Fruit fly (Drosophila melanogaster) ovary, adult (tissue): Measurements from ENCODE around the gene rho-5.

Experiments
- CG17801 ChIP-seq: fragments of 200-800 bp; optimal IDR thresholded peaks from 2 replicates; lab custom pipeline; 2019; ENCODE audit warnings: missing biosample characterization, mild to moderate bottlenecking, missing genetic modification characterization, moderate library complexity; ENCODE audit not compliant: partially characterized antibody

The rho-5 gene

DNA sequence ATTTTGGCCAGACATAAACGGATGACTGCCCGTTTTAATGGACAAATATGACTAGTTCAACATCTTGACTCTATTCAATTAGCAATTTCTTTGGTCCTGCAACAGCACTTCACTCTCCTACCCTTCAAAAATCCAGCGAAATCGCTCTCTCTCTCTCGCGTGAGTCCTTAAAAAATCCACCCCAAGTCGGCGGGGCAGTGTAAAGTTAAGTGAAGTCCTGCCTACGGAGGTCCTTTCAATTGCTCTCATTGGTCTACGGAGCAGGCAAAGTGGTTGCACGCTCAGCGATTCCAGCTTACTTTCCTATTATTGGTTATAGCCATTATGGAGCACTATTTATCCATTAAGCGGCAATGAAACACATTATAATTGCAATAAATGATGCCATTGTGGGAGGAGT is 19.8 kb downstream of the rho-5 start, which contains the start of gene CG34367:
Gene CG34367 (minus strand): TSS at position 35 of the 400 bp plus-strand sequence.
- no peak for TF ChIP-seq CG17801 (GFP tag; lab: Kevin White, UChicago)

DNA sequence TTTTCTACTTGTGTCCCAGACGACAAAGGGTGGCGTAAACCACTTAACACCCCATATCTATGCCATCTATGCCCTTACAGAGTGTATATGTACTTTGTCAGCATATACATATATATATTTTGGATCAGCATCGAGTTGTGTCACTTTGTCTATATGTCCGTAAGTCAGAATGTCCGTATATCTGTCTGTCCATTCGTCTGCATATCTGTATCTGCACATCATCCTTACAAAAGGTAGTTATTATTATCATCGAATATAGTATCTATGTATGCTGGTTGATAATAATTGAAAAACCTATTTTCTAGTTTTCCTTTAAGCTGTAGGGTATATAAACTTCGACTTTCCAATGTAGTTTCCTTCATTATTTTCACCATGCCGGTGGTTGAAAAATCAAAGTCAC is 22.6 kb downstream of the rho-5 start:
- no peak for TF ChIP-seq CG17801 (GFP tag; lab: Kevin White, UChicago)

DNA sequence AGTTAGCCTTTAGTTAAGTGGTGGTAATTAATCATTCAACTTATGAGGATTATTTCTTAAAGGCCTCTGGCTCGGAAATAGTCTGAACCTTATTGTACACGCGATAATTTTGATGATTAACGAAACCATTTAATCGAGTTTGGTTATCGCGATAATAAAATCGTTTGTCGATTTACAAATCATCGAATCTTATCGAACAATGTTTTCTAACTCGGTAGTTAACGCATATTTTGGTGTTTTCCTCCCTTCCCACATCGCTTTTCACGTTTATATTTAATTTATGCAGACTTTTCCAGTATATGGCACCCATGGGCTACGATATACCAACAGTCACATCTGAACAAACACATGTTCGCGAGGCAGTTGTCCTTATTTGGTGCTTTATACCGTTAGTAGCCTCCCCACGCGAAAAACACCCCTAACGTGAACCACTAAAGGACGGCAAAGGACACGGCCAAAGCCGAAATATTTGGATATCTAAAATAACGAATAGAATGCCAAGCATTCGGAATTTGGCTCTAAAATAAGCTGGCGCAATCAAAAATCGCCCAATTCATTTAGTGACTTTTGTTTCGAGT is 29.6 kb downstream of the rho-5 start, which contains the start of gene Frmd5:
Gene Frmd5 (plus strand): TSS at position 414 of the 578 bp plus-strand sequence.
- no peak for TF ChIP-seq CG17801 (GFP tag; lab: Kevin White, UChicago)

DNA sequence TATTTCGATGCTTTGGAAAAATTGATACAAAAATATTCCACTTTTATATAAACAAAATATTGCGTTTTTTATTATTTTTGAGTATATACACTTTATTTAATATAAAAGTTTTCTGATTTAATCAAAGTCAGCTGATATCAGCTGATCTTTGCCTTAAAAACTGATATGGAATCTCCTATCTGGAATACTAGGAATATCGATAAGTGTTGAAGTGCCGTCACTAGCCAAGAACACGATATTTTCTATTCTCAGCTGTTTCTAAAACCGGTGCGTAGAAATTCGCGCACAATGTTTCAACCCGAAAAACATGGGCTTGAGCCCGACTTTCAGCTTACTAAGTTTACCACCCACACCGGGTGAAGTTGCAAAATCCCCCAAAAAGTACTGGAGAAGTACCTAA is 31.2 kb downstream of the rho-5 start, which contains the start of gene Sps2:
Gene Sps2 (plus strand): TSS at position 124 of the 400 bp plus-strand sequence.
- peak; percentile 33 for TF ChIP-seq CG17801 (GFP tag; lab: Kevin White, UChicago)

DNA sequence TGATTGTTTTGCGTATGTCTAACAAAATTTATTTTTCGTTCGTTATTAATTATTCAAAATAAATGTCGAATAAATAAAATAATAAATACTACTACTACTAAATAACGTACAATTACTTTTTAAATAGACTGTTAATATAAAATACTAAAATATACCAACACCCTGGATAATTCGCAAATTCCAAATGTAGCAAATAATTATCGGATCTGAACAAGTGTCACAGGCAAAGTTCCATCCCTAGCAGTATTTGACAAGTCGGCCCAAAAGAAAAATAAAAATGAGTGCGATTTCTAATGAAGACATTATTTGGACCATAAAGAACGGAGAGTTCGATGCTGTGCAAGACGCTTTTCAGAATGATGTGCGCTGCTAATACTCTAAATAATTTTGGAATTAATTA is 32.3 kb downstream of the rho-5 start, which contains the start of gene CG31715:
Gene CG31715 (plus strand): TSS at position 212 of the 400 bp plus-strand sequence.
- peak; percentile 33 for TF ChIP-seq CG17801 (GFP tag; lab: Kevin White, UChicago)

DNA sequence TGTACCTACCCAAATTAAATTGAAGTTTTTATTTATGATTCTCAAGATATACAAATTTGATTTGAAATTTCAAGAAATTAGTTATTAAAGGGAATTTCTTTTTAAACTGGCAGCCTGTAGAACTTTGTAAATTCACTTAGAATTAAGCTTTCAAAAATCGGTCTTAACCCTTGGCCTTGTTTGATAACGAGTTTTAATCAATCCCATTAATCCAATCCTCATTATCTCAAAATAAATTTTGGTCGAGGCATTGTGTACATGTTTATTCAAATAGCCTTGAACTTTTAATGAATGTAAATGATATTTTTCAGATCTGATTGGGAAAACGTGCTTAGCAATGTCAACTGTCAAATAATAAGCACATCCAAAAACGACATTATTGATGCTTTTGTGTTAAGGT is 33.9 kb downstream of the rho-5 start:
- TF ChIP-seq CG17801 (GFP tag; lab: Kevin White, UChicago), result no peak

DNA sequence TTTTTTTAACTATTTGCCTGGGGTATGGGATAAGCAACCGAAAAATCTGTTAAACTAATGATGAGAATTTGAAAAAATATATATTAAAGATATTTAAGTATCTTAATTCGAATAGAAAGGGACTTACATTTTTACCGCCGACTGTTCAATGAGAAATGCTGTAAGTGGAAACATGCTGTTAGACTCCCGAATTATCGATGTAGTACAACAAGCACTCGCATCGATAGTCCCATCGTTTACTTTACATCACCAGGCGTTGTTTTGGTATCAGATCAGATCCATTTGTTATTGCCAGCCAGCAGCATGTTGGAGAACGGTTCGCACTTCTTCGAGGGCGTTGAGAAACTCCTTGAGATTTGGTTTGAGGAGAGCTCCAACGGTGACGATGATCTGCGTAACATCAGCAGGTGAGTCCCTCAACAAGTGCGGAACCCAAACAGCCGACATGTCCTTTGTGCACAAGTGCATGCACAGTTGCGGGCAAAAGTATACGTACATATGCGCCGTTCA is 34.4 kb downstream of the rho-5 start, which contains the start of gene SamDC:
Gene SamDC (plus strand): TSS at position 246 of the 510 bp plus-strand sequence.
- TF ChIP-seq CG17801 (GFP tag; lab: Kevin White, UChicago), result peak; percentile 54

DNA sequence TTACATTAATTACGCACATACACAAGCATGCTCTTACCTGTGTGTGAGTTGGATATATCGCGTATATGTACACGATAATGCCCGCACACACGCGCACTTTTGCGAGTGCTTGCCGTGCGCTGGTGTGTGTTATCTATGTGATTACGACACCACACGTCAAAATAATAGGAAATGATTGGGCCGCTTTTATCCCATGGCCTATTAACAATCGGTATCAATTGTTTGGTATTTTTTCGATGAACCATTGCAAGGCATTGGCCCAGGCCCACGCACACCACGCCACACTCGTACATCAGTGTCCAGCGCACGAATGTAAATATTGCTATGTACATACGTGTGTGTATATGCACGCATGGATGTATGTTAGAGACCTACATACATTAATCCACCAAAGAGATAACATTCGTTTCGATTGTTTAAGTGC is 38.8 kb downstream of the rho-5 start:
- peak; percentile 46 for TF ChIP-seq CG17801 (GFP tag; lab: Kevin White, UChicago)

DNA sequence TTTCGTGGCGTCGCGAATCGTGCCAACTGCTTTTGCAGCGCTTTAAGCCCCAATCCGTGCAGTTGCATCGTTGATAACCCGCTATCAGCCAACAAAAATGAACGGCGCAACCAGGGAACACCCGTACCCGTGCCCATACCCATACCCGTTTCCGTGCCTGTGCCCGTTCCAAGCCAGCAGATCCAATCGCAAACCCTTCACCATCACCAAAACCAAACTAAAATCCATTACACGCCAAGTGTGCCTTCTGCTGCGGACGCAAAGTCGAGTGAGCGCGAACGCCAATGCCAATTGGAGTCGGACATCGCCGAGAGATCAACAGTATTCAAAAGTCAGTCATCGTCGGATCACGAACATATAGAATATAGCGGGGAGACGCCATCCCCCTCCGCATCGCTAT is 39.5 kb downstream of the rho-5 start:
- TF ChIP-seq CG17801 (GFP tag; lab: Kevin White, UChicago), result no peak

DNA sequence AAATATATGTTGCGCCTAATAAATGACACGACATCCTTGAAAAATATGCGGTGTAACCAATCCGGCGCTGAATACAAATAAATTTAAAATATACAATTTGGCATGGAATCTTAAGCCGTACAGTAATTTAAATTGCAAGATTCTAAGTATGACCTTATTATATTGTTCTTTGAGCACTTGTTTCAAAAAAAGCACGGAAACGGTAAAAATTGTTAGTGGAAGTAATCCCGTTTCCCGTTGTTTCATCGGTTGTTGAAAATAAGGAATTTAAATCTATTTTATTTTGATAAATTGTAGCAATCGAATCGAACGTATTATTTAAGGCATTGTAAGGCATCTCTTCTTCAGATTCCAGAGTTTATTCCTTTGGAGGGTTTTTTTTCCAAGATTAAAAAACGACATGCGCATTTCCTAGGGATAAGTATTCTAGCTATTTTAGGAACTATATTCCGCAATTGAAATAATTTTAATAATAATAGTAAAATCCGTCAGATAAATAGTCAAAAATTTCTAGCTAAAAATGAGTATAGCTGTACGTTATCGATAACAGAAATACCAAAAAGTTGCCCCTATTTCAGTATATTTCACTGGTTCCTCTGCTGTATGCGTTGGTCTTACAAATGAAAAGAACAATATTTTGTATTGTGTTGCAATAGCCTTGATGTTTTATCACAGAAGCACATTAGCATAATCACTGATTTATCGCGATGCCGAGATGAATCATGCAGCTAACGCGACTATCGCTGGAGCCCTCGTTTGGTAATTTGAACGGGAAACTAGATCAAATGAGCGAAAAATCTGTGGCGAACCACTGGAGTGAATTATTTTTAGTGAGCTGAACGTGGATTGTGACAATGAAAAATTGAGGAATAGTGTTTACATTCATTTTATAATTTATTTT is 40.4 kb downstream of the rho-5 start, which contains the start of gene GATAd:
Gene GATAd (plus strand): TSS at position 644 of the 901 bp plus-strand sequence.
- TF ChIP-seq CG17801 (GFP tag; lab: Kevin White, UChicago), result no peak

DNA sequence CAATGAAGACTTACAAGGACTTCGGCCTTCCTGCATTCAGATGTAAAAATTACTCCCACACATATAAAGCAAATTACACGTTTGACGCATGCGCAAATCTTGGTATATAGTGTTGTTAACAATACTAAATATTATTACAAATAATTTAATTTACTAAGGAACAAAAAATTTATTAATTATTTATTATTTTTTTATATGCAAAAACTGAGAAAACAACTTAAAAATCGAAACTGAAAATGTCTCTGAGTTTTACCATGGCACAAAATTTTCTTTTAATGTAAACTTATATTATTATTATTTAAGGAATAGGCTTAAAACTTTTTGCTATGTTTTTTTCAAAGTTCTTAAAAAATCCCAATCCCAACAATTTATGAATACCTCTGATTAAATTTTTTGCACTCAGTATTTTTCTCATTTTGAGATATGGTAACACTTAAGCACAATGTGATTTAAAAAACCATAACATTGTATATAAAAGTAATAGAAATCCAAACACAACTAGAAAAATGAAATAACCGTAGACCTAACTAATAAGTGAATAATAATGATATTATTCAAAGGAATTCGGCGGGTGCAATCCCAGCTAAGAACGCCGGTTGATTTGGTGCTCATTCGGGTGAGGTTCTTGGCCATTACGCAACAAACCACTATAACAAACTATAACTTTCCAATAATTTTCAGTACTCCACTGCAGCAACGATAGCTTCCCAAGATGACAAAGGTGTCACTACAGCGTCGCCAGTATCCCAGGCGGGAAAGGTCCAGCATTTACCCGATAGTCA is 42.4 kb downstream of the rho-5 start, which contains the start of the genes Schip1 and Cox10:
Gene Schip1 (minus strand): TSS at position 51 of the 782 bp plus-strand sequence.
Gene Cox10 (plus strand): TSS at position 406 of the 782 bp plus-strand sequence.
- no peak for TF ChIP-seq CG17801 (GFP tag; lab: Kevin White, UChicago)

DNA sequence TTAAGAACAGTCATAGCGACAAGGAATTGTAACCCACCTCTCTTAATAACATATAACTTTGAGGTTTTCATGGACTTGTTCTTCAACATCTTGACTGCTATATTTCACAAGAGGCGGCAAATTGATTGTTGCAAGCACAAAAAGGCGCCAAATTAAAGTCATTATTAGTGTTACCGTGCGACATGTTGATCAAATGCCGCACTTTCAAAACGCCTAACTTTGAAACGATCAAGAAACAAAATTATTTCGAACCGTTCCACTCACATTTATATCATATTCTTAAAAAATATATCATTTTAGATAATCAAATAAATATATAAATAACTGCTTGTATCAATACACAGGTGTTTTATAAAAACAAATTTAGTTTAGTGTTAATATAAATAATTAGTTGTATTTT is 45.9 kb downstream of the rho-5 start, which contains the start of gene RnrL:
Gene RnrL (minus strand): TSS at position 154 of the 400 bp plus-strand sequence.
- TF ChIP-seq CG17801 (GFP tag; lab: Kevin White, UChicago), result no peak

DNA sequence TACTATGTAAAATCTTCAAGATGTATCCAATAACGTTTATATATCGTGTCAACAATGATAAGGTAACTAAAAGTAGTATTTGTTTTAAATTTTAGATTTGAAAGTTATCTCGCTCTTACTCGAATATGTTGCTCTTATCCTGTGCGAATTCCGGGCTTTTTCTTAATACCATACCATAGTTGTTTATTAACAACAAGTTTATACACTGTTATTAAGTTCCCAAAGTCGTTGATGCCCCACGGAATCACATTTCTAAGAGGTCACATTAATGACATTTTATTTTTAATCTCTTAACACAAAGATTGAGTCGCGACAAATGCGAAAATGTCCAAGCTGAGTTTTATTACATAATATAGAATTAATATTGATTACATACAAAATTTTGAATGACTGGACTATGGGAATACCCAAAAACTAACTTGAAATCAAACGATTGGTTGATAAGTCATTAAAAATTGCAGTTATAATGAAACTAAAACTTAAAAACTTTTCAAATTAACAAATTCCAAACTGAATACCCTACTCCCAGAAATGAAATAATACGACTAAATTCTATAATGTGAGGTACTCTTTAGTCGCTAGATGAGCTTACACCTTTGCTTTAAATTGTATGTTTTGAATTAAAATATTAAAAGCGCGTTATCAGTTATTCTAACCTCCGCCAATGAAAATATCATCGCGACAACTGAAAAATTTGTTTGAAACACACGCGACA is 50.8 kb downstream of the rho-5 start, which contains the start of gene CG5381:
Gene CG5381 (minus strand): TSS at position 330 of the 715 bp plus-strand sequence.
- TF ChIP-seq CG17801 (GFP tag; lab: Kevin White, UChicago), result no peak
